Worm (Caenorhabditis elegans) whole organism, young adult: Measurements from ENCODE around the gene col-175.

Experiments used
- B0019.2 ChIP-seq: fragments of 200-800 bp; sonication (Bioruptor generic); conservative IDR thresholded peaks from 2 replicates; pipeline ENCODE4 v1.3.6; 2022; ENCODE audit warnings: missing genetic modification reagents, missing genetic modification characterization, missing compliant biosample characterization
- C17E4.6 ChIP-seq: fragments of 200-800 bp; sonication (Bioruptor generic); IDR thresholded peaks from 2 replicates; pipeline ENCODE4 v1.3.6; 2022; ENCODE audit warnings: missing genetic modification reagents, missing genetic modification characterization, missing compliant biosample characterization
- D2030.7 ChIP-seq: fragments of 200-800 bp; sonication (Bioruptor generic); IDR thresholded peaks from 2 replicates; pipeline ENCODE4 v1.3.6; 2022; ENCODE audit warnings: missing genetic modification reagents, missing genetic modification characterization, missing compliant biosample characterization
- F22D6.2 ChIP-seq: sonication (generic microtip); optimal IDR thresholded peaks from 2 replicates; lab custom pipeline; 2016; ENCODE audit warnings: mild to moderate bottlenecking, missing genetic modification characterization, missing compliant biosample characterization
- F37B4.10 ChIP-seq: fragments of 200-800 bp; sonication (Bioruptor generic); IDR thresholded peaks from 2 replicates; pipeline ENCODE4 v1.3.6; 2022; ENCODE audit warnings: missing genetic modification characterization, missing compliant biosample characterization
- F39B2.1 ChIP-seq: fragments of 200-800 bp; sonication (Bioruptor generic); IDR thresholded peaks from 2 replicates; pipeline ENCODE4 v1.3.6; 2022; ENCODE audit warnings: missing genetic modification reagents, missing genetic modification characterization, missing compliant biosample characterization
- F52B5.7 ChIP-seq: sonication (generic microtip); optimal IDR thresholded peaks from 2 replicates; lab custom pipeline; 2016; ENCODE audit warnings: mild to moderate bottlenecking, missing genetic modification characterization, missing compliant biosample characterization
- K11D2.4 ChIP-seq: fragments of 200-800 bp; sonication (Bioruptor generic); IDR thresholded peaks from 2 replicates; pipeline ENCODE4 v1.3.6; 2022; ENCODE audit warnings: missing genetic modification reagents, missing genetic modification characterization, missing compliant biosample characterization
- Y53G8AR.9 ChIP-seq: fragments of 200-800 bp; sonication (Bioruptor generic); conservative IDR thresholded peaks from 2 replicates; pipeline ENCODE4 v1.3.6; 2022; ENCODE audit warnings: missing genetic modification reagents, missing genetic modification characterization, missing compliant biosample characterization
- Y56A3A.18 ChIP-seq: fragments of 200-800 bp; sonication (Bioruptor generic); IDR thresholded peaks from 2 replicates; pipeline ENCODE4 v1.3.6; 2022; ENCODE audit warnings: missing genetic modification reagents, missing genetic modification characterization, missing compliant biosample characterization
- Y79H2A.3 ChIP-seq: fragments of 200-800 bp; sonication (Bioruptor generic); conservative IDR thresholded peaks from 2 replicates; pipeline ENCODE4 v1.3.6; 2022; ENCODE audit warnings: missing genetic modification reagents, missing genetic modification characterization, missing compliant biosample characterization
- ZK185.1 ChIP-seq: sonication (generic microtip); optimal IDR thresholded peaks from 2 replicates; lab custom pipeline; 2016; ENCODE audit warnings: mild to moderate bottlenecking, missing genetic modification characterization, missing compliant biosample characterization; ENCODE audit not compliant: poor library complexity, severe bottlenecking
- aptf-3 ChIP-seq: fragments of 200-800 bp; sonication (Bioruptor generic); IDR thresholded peaks from 2 replicates; pipeline ENCODE4 v1.3.6; 2022; ENCODE audit warnings: missing genetic modification characterization, missing compliant biosample characterization
- atf-7 ChIP-seq: sonication (generic microtip); optimal IDR thresholded peaks from 2 replicates; lab custom pipeline; 2017; ENCODE audit warnings: mild to moderate bottlenecking, missing genetic modification characterization, missing compliant biosample characterization
- bed-1 ChIP-seq: fragments of 200-800 bp; sonication (Bioruptor generic); IDR thresholded peaks from 2 replicates; pipeline ENCODE4 v1.3.6; 2022; ENCODE audit warnings: missing genetic modification reagents, missing genetic modification characterization, missing compliant biosample characterization
- ccch-3 ChIP-seq: fragments of 200-800 bp; sonication (Bioruptor generic); optimal IDR thresholded peaks from 2 replicates; lab custom pipeline; 2018; ENCODE audit warnings: mild to moderate bottlenecking, missing genetic modification characterization, missing compliant biosample characterization
- ceh-40 ChIP-seq: fragments of 200-800 bp; sonication (Bioruptor generic); IDR thresholded peaks from 2 replicates; pipeline ENCODE4 v1.3.6; 2022; ENCODE audit warnings: missing genetic modification characterization, missing compliant biosample characterization
- ceh-91 ChIP-seq: fragments of 200-800 bp; sonication (Bioruptor generic); IDR thresholded peaks from 2 replicates; pipeline ENCODE4 v1.3.6; 2022; ENCODE audit warnings: missing genetic modification reagents, missing genetic modification characterization, missing compliant biosample characterization
- dox-1 ChIP-seq: fragments of 200-800 bp; sonication (Bioruptor generic); IDR thresholded peaks from 2 replicates; pipeline ENCODE4 v1.3.6; 2022; ENCODE audit warnings: missing genetic modification reagents, missing genetic modification characterization, missing compliant biosample characterization
- efl-1 ChIP-seq: fragments of 150-350 bp; optimal IDR thresholded peaks from 2 replicates; lab custom pipeline; 2014; ENCODE audit warnings: missing biosample characterization, missing genetic modification reagents, missing genetic modification characterization
- egl-18 ChIP-seq: fragments of 200-800 bp; sonication (Bioruptor generic); IDR thresholded peaks from 2 replicates; pipeline ENCODE4 v1.3.6; 2022; ENCODE audit warnings: missing genetic modification reagents, missing genetic modification characterization, missing compliant biosample characterization
- egl-44 ChIP-seq: fragments of 200-800 bp; sonication (Bioruptor generic); IDR thresholded peaks from 2 replicates; pipeline ENCODE4 v1.3.6; 2022; ENCODE audit warnings: missing genetic modification reagents, missing genetic modification characterization, missing compliant biosample characterization
- ekl-4 ChIP-seq: fragments of 200-800 bp; sonication (Bioruptor generic); IDR thresholded peaks from 2 replicates; pipeline ENCODE4 v1.3.6; 2022; ENCODE audit warnings: missing genetic modification reagents, missing genetic modification characterization, missing compliant biosample characterization
- ets-4 ChIP-seq: fragments of 200-800 bp; sonication (Bioruptor generic); optimal IDR thresholded peaks from 2 replicates; lab custom pipeline; 2018; ENCODE audit warnings: mild to moderate bottlenecking, missing genetic modification characterization, missing compliant biosample characterization
- fkh-3 ChIP-seq: sonication (generic microtip); optimal IDR thresholded peaks from 2 replicates; lab custom pipeline; 2016; ENCODE audit warnings: mild to moderate bottlenecking, missing genetic modification characterization, missing compliant biosample characterization
- him-1 ChIP-seq: sonication (generic microtip); optimal IDR thresholded peaks from 2 replicates; lab custom pipeline; 2016; ENCODE audit warnings: missing genotype, missing genetic modification reagents, missing genetic modification characterization, missing compliant biosample characterization
- hlh-12 ChIP-seq: sonication (generic microtip); optimal IDR thresholded peaks from 2 replicates; lab custom pipeline; 2016; ENCODE audit warnings: missing genetic modification characterization, missing compliant biosample characterization
- hmg-20 ChIP-seq: fragments of 200-800 bp; sonication (Bioruptor generic); IDR thresholded peaks from 2 replicates; pipeline ENCODE4 v1.3.6; 2022; ENCODE audit warnings: missing genetic modification reagents, missing genetic modification characterization, missing compliant biosample characterization
- let-526 ChIP-seq: fragments of 200-800 bp; sonication (Bioruptor generic); IDR thresholded peaks from 2 replicates; pipeline ENCODE4 v1.3.6; 2022; ENCODE audit warnings: missing genetic modification reagents, missing genetic modification characterization, missing compliant biosample characterization
- let-607 ChIP-seq, 2 experiments: fragments of 200-800 bp in 1 of 2; sonication (Bioruptor generic) in 1 of 2; sonication (generic microtip) in 1 of 2; optimal IDR thresholded peaks; 2 replicates each; lab custom pipeline; 2016 to 2018; ENCODE audit warnings: mild to moderate bottlenecking in 2 of 2, missing compliant biosample characterization in 2 of 2, missing genetic modification characterization in 2 of 2, moderate library complexity in 2 of 2, missing genotype in 1 of 2
- lin-26 ChIP-seq: fragments of 200-800 bp; sonication (Bioruptor generic); IDR thresholded peaks from 2 replicates; pipeline ENCODE4 v1.3.6; 2022; ENCODE audit warnings: missing genetic modification reagents, missing genetic modification characterization, missing compliant biosample characterization
- lin-35 ChIP-seq, 3 experiments: fragments of 150-350 bp in 2 of 3; sonication (generic microtip) in 1 of 3; optimal IDR thresholded peaks; 2 replicates each; lab custom pipeline; 2014 to 2018; ENCODE audit warnings: missing biosample characterization in 3 of 3, missing genetic modification characterization in 3 of 3, missing genetic modification reagents in 3 of 3
- madf-10 ChIP-seq: sonication (generic microtip); optimal IDR thresholded peaks from 2 replicates; lab custom pipeline; 2016; ENCODE audit warnings: mild to moderate bottlenecking, missing genetic modification characterization, missing compliant biosample characterization
- madf-6 ChIP-seq: fragments of 200-800 bp; sonication (Bioruptor generic); IDR thresholded peaks from 2 replicates; pipeline ENCODE4 v1.3.6; 2022; ENCODE audit warnings: missing genetic modification reagents, missing genetic modification characterization, missing compliant biosample characterization
- madf-8 ChIP-seq: fragments of 200-800 bp; sonication (Bioruptor generic); conservative IDR thresholded peaks from 2 replicates; pipeline ENCODE4 v1.3.6; 2022; ENCODE audit warnings: missing genetic modification reagents, missing genetic modification characterization, missing compliant biosample characterization
- mes-4 ChIP-seq: sonication (generic microtip); optimal IDR thresholded peaks from 2 replicates; lab custom pipeline; 2016; ENCODE audit warnings: missing genotype, missing genetic modification characterization, missing compliant biosample characterization
- nfya-1 ChIP-seq: sonication (generic microtip); optimal IDR thresholded peaks from 2 replicates; lab custom pipeline; 2017; ENCODE audit warnings: antibody characterized with exemption, missing compliant biosample characterization, missing genetic modification characterization, borderline replicate concordance; ENCODE audit not compliant: insufficient read depth
- nfyb-1 ChIP-seq: fragments of 200-800 bp; sonication (Bioruptor generic); IDR thresholded peaks from 2 replicates; pipeline ENCODE4 v1.3.6; 2022; ENCODE audit warnings: missing genetic modification reagents, missing genetic modification characterization, missing compliant biosample characterization
- nhr-80 ChIP-seq: sonication (generic microtip); optimal IDR thresholded peaks from 2 replicates; lab custom pipeline; 2016; ENCODE audit warnings: missing genetic modification characterization, missing compliant biosample characterization
- nhr-90 ChIP-seq: sonication (generic microtip); optimal IDR thresholded peaks from 2 replicates; lab custom pipeline; 2016; ENCODE audit warnings: missing genotype, mild to moderate bottlenecking, missing genetic modification characterization, missing compliant biosample characterization
- pbrm-1 ChIP-seq: fragments of 200-800 bp; sonication (Bioruptor generic); IDR thresholded peaks from 2 replicates; pipeline ENCODE4 v1.3.6; 2022; ENCODE audit warnings: missing genetic modification reagents, missing genetic modification characterization, missing compliant biosample characterization
- pha-4 ChIP-seq: fragments of 150-350 bp; sonication (generic microtip); optimal IDR thresholded peaks from 2 replicates; lab custom pipeline; 2014; ENCODE audit warnings: missing biosample characterization, missing genetic modification reagents, missing genetic modification characterization
- tlf-1 ChIP-seq: fragments of 200-800 bp; sonication (Bioruptor generic); optimal IDR thresholded peaks from 2 replicates; lab custom pipeline; 2018; ENCODE audit warnings: mild to moderate bottlenecking, missing genetic modification characterization, missing compliant biosample characterization
- xnd-1 ChIP-seq: sonication (generic microtip); optimal IDR thresholded peaks from 2 replicates; lab custom pipeline; 2016; ENCODE audit warnings: missing genotype, missing genetic modification reagents, missing genetic modification characterization, missing compliant biosample characterization
- zfh-2 ChIP-seq: fragments of 200-800 bp; sonication (Bioruptor generic); conservative IDR thresholded peaks from 2 replicates; pipeline ENCODE4 v1.3.6; 2022; ENCODE audit warnings: missing genetic modification reagents, missing genetic modification characterization, missing compliant biosample characterization
- zim-3 ChIP-seq: sonication (generic microtip); optimal IDR thresholded peaks from 2 replicates; lab custom pipeline; 2017; ENCODE audit warnings: mild to moderate bottlenecking, missing genetic modification characterization, moderate library complexity, missing compliant biosample characterization
- ztf-22 ChIP-seq: fragments of 200-800 bp; sonication (Bioruptor generic); optimal IDR thresholded peaks from 2 replicates; lab custom pipeline; 2018; ENCODE audit warnings: mild to moderate bottlenecking, missing genetic modification characterization, moderate library complexity, missing compliant biosample characterization
- ztf-25 ChIP-seq: fragments of 200-800 bp; sonication (Bioruptor generic); IDR thresholded peaks from 2 replicates; pipeline ENCODE4 v1.3.6; 2022; ENCODE audit warnings: missing genetic modification reagents, missing genetic modification characterization, missing compliant biosample characterization
- ztf-6 ChIP-seq: fragments of 200-800 bp; sonication (Bioruptor generic); IDR thresholded peaks from 2 replicates; pipeline ENCODE4 v1.3.6; 2022; ENCODE audit warnings: missing genetic modification reagents, missing genetic modification characterization, missing compliant biosample characterization

The col-175 gene

DNA sequence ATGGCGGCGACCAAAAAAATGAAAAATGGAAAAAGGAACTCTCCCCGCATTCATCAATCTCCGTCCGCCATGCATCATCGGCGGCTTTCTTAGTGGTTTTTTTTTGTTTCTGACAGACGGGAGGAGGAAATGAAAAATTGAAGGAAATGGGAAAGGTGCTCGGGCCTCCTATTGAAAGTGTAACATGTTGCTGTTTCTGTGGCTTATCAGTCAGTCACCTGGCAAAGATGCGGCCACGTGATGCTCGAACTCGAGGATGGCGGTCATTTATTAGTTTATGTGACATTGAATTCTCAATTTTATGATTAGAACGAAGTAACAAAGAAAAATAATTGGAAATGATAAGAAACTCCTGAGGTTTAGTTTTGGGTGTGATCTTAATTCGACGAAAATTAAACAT is 30.2 kb upstream of the col-175 start:
- TF ChIP-seq him-1: no peak
- TF ChIP-seq let-607 (tag; optimal IDR thresholded peaks at IDR 0.05; lab: Kevin White, UChicago): peak in 1 of 2 experiments; percentile 32
- peak; percentile 46; the same call in 1 of the 2 replicates for TF ChIP-seq nfyb-1 (GFP tag; lab: Robert Waterston, UW)
- TF ChIP-seq ekl-4 (GFP tag; lab: Robert Waterston, UW): no peak
- no peak for TF ChIP-seq ztf-25 (GFP tag; lab: Robert Waterston, UW)
- TF ChIP-seq ccch-3 (GFP tag; lab: Kevin White, UChicago): no peak
- peak; percentile 29 for TF ChIP-seq tlf-1
- no peak for TF ChIP-seq Y79H2A.3 (GFP tag; lab: Robert Waterston, UW)
- TF ChIP-seq egl-18 (GFP tag; lab: Robert Waterston, UW): no peak
- peak; percentile 71 for TF ChIP-seq pha-4 (tag; lab: Kevin White, UChicago)
- no peak for TF ChIP-seq ZK185.1 (tag; lab: Kevin White, UChicago)
- TF ChIP-seq F22D6.2 (tag; lab: Kevin White, UChicago): peak; percentile 30
- no peak for TF ChIP-seq ztf-6 (GFP tag; lab: Robert Waterston, UW)
- peak; percentile 91 for TF ChIP-seq nhr-80
- no peak for TF ChIP-seq F52B5.7 (tag; lab: Kevin White, UChicago)
- TF ChIP-seq B0019.2 (GFP tag; lab: Robert Waterston, UW): no peak
- no peak for TF ChIP-seq zim-3
- TF ChIP-seq lin-35 (GFP tag; optimal IDR thresholded peaks at IDR 0.05; lab: Kevin White, UChicago): no peak
- TF ChIP-seq D2030.7 (GFP tag; lab: Robert Waterston, UW): no peak
- TF ChIP-seq egl-44 (GFP tag; lab: Robert Waterston, UW): no peak
- peak; percentile 3 for TF ChIP-seq nhr-90
- TF ChIP-seq madf-8 (GFP tag; lab: Robert Waterston, UW): no peak
- peak; percentile 54; the same call in 1 of the 2 replicates for TF ChIP-seq K11D2.4 (GFP tag; lab: Robert Waterston, UW)
- no peak for TF ChIP-seq zfh-2 (GFP tag; lab: Robert Waterston, UW)
- TF ChIP-seq fkh-3 (tag; lab: Kevin White, UChicago): no peak
- TF ChIP-seq aptf-3 (GFP tag; lab: Robert Waterston, UW): no peak
- TF ChIP-seq hlh-12 (tag; lab: Kevin White, UChicago): no peak
- TF ChIP-seq ztf-22 (GFP tag; lab: Kevin White, UChicago): peak; percentile 16
- TF ChIP-seq Y56A3A.18: peak; percentile 13; the same call in 1 of the 2 replicates
- no peak for TF ChIP-seq F37B4.10 (GFP tag; lab: Robert Waterston, UW)
- no peak for TF ChIP-seq ets-4 (GFP tag; lab: Kevin White, UChicago)
- peak; percentile 40 for TF ChIP-seq madf-10 (tag; lab: Kevin White, UChicago)
- TF ChIP-seq nfya-1 (tag; lab: Kevin White, UChicago): no peak
- no peak for TF ChIP-seq hmg-20
- no peak for TF ChIP-seq madf-6
- TF ChIP-seq xnd-1 (tag; lab: Kevin White, UChicago): no peak
- no peak for TF ChIP-seq C17E4.6
- no peak for TF ChIP-seq ceh-91
- 0 out of 2 replicates have a peak, but pooled peaks have one; percentile 27 for TF ChIP-seq pbrm-1 (GFP tag; lab: Robert Waterston, UW)
- no peak for TF ChIP-seq lin-26 (GFP tag; lab: Robert Waterston, UW)
- no peak for TF ChIP-seq ceh-40 (GFP tag; lab: Robert Waterston, UW)
- no peak for TF ChIP-seq mes-4
- TF ChIP-seq bed-1 (GFP tag; lab: Robert Waterston, UW): no peak
- no peak for TF ChIP-seq F39B2.1 (GFP tag; lab: Robert Waterston, UW)
- TF ChIP-seq atf-7: peak; percentile 61
- peak; percentile 40; the same call in 1 of the 2 replicates for TF ChIP-seq dox-1 (GFP tag; lab: Robert Waterston, UW)
- no peak for TF ChIP-seq efl-1
- 0 out of 2 replicates have a peak, but pooled peaks have one; percentile 29 for TF ChIP-seq Y53G8AR.9 (GFP tag; lab: Robert Waterston, UW)
- peak; percentile 46; the same call in 1 of the 2 replicates for TF ChIP-seq let-526
